Worm (Caenorhabditis elegans): ENCODE data around the gene clec-66.

clec-66 gene

ce11 chrII:12904174-12904573 lies at the start of gene clec-66:
Gene clec-66, plus strand, starts transcription at chrII:12904398.
- TF ChIP-seq C34B4.2 (tag; optimal IDR thresholded peaks at IDR 0.05) = no peak
- TF ChIP-seq lir-3 (tag; optimal IDR thresholded peaks at IDR 0.05; ENCODE audit: poor library complexity) = no peak
- TF ChIP-seq nhr-90 (tag; optimal IDR thresholded peaks at IDR 0.05; ENCODE audit: poor library complexity) = no peak
- TF ChIP-seq mef-2 (tag; optimal IDR thresholded peaks at IDR 0.05) = no peak
- TF ChIP-seq C16A3.4 (tag; optimal IDR thresholded peaks at IDR 0.05) = no peak
- no peak for TF ChIP-seq isw-1 (GFP tag; IDR thresholded peaks at IDR 0.05)
- TF ChIP-seq egl-27 (tag; optimal IDR thresholded peaks at IDR 0.05) = no peak
- TF ChIP-seq ceh-63 (GFP tag; optimal IDR thresholded peaks at IDR 0.05) = no peak
- no peak for TF ChIP-seq nhr-19 (GFP tag; conservative IDR thresholded peaks at IDR 0.05)
- TF ChIP-seq hlh-4 (tag; optimal IDR thresholded peaks at IDR 0.05) = no peak
- no peak for TF ChIP-seq ztf-4 (tag; optimal IDR thresholded peaks at IDR 0.05)
- TF ChIP-seq elt-2 (tag; optimal IDR thresholded peaks at IDR 0.05) = no peak
- no peak for TF ChIP-seq unc-86 (tag; optimal IDR thresholded peaks at IDR 0.05)

ce11 chrII:12855900-12856299 lies 48.3 kb upstream of the clec-66 start, which contains the start of gene Y46G5A.29:
Gene Y46G5A.29, plus strand, starts transcription at chrII:12856200.
- TF ChIP-seq xbp-1 (tag; optimal IDR thresholded peaks at IDR 0.05) (no peak), C16A3.4 (tag; optimal IDR thresholded peaks at IDR 0.05) (no peak), lin-35 (GFP tag; optimal IDR thresholded peaks at IDR 0.05) (no peak), dpl-1 (GFP tag; optimal IDR thresholded peaks at IDR 0.05) (no peak), ceh-82 (tag; optimal IDR thresholded peaks at IDR 0.05) (no peak), nhr-20 (tag; optimal IDR thresholded peaks at IDR 0.05) (no peak), ets-5 (GFP tag; IDR thresholded peaks at IDR 0.05) (no peak)

- no peak for TF ChIP-seq skn-1 (tag; optimal IDR thresholded peaks at IDR 0.05)
- TF ChIP-seq efl-1 (optimal IDR thresholded peaks at IDR 0.05) = no peak
- TF ChIP-seq efl-1 (GFP tag; optimal IDR thresholded peaks at IDR 0.05 in 1 of 2) = peak in 1 of 2 experiments; percentile 90
These were observed 38.6 kb upstream of the clec-66 start, which contains the start of gene snf-5 for ce11 chrII:12865604-12866003. Gene snf-5, minus strand, starts transcription at chrII:12865785.

- TF ChIP-seq nhr-19 (GFP tag; conservative IDR thresholded peaks at IDR 0.05) (no peak), blmp-1 (tag; optimal IDR thresholded peaks at IDR 0.05) (no peak), Y116A8C.19 (tag; optimal IDR thresholded peaks at IDR 0.05; ENCODE audit: borderline replicate concordance) (no peak)
These were observed 38.1 kb upstream of the clec-66 start for ce11 chrII:12866079-12866478.

- no peak for TF ChIP-seq hpl-2 (GFP tag; optimal IDR thresholded peaks at IDR 0.05)
- TF ChIP-seq mep-1 (tag; optimal IDR thresholded peaks at IDR 0.05) = no peak
- TF ChIP-seq nhr-90 (tag; optimal IDR thresholded peaks at IDR 0.05; ENCODE audit: poor library complexity) = no peak
- no peak for TF ChIP-seq mef-2 (tag; optimal IDR thresholded peaks at IDR 0.05)
- TF ChIP-seq efl-1 (optimal IDR thresholded peaks at IDR 0.05) = no peak
- TF ChIP-seq efl-1 (GFP tag; optimal IDR thresholded peaks at IDR 0.05 in 1 of 2) = peak in 1 of 2 experiments; percentile 17
- TF ChIP-seq nhr-19 (GFP tag; conservative IDR thresholded peaks at IDR 0.05) = no peak
- peak; percentile 32 for TF ChIP-seq nhr-85 (tag)
- no peak for TF ChIP-seq lin-13 (GFP tag; optimal IDR thresholded peaks at IDR 0.05)
- TF ChIP-seq nhr-28 (tag; optimal IDR thresholded peaks at IDR 0.05) = no peak
- TF ChIP-seq ama-1 (optimal IDR thresholded peaks at IDR 0.05) = no peak
These were observed 26.0 kb upstream of the clec-66 start, which contains the start of gene gsy-1 for ce11 chrII:12878071-12878668. Gene gsy-1, minus strand, starts transcription at chrII:12878121.

- no peak for TF ChIP-seq C34B4.2 (tag; optimal IDR thresholded peaks at IDR 0.05)
- TF ChIP-seq ceh-63 (GFP tag; optimal IDR thresholded peaks at IDR 0.05) = no peak
- TF ChIP-seq fos-1 (tag; optimal IDR thresholded peaks at IDR 0.05) = no peak
- no peak for TF ChIP-seq skn-1 (tag; optimal IDR thresholded peaks at IDR 0.05)
- peak; percentile 47 for TF ChIP-seq nhr-20 (tag; optimal IDR thresholded peaks at IDR 0.05)
- peak; percentile 53 for TF ChIP-seq snu-23 (GFP tag; optimal IDR thresholded peaks at IDR 0.05)
- TF ChIP-seq nhr-90 (tag; optimal IDR thresholded peaks at IDR 0.05; ENCODE audit: poor library complexity) = peak; percentile 39
- peak; percentile 88 for TF ChIP-seq elt-2 (tag; optimal IDR thresholded peaks at IDR 0.05)
- no peak for TF ChIP-seq ceh-88 (GFP tag; IDR thresholded peaks at IDR 0.05)
- TF ChIP-seq tbx-2 (tag; optimal IDR thresholded peaks at IDR 0.05) = peak; percentile 22
- no peak for TF ChIP-seq pqm-1 (tag; optimal IDR thresholded peaks at IDR 0.05)
- no peak for TF ChIP-seq egl-13 (tag; optimal IDR thresholded peaks at IDR 0.05)
- no peak for TF ChIP-seq mab-9 (GFP tag; IDR thresholded peaks at IDR 0.05)
- TF ChIP-seq Y116A8C.19 (tag; optimal IDR thresholded peaks at IDR 0.05; ENCODE audit: borderline replicate concordance) = no peak
- TF ChIP-seq ztf-11 (tag; optimal IDR thresholded peaks at IDR 0.05) = no peak
- peak in 1 of 2 experiments; percentile 81 for TF ChIP-seq mdl-1 (tag; optimal IDR thresholded peaks at IDR 0.05)
- no peak for TF ChIP-seq egl-27 (tag; optimal IDR thresholded peaks at IDR 0.05)
- TF ChIP-seq ceh-90 (tag; optimal IDR thresholded peaks at IDR 0.05) = no peak
- no peak for TF ChIP-seq nhr-76 (tag; optimal IDR thresholded peaks at IDR 0.05)
- peak; percentile 3 for TF ChIP-seq F16B12.6 (tag; optimal IDR thresholded peaks at IDR 0.05)
These were observed 25.5 kb upstream of the clec-66 start for ce11 chrII:12878697-12879096.

Measured in whole organism, L1 larva.